Fruit fly (Drosophila melanogaster) whole organism, embryonic: Measurements from ENCODE around the gene CG6409.

Experiments used
- Bdp1 ChIP-seq: fragments of 200-800 bp; sonication (Bioruptor generic); optimal IDR thresholded peaks from 3 replicates; lab custom pipeline; 2016; ENCODE audit warnings: missing biosample characterization, missing genetic modification characterization
- CG10959 ChIP-seq: fragments of 200-800 bp; sonication (Bioruptor generic); IDR thresholded peaks from 2 replicates; pipeline ENCODE4 v1.3.6; 2022; ENCODE audit warnings: missing biosample characterization, missing genetic modification characterization
- CG13624 ChIP-seq: fragments of 200-800 bp; sonication (Bioruptor generic); optimal IDR thresholded peaks from 2 replicates; lab custom pipeline; 2016; ENCODE audit warnings: missing biosample characterization, missing genetic modification characterization
- CG14441 ChIP-seq: fragments of 200-800 bp; sonication (Bioruptor generic); IDR thresholded peaks from 2 replicates; pipeline ENCODE4 v1.3.6; 2022; ENCODE audit warnings: missing biosample characterization, missing genetic modification characterization
- CG15011 ChIP-seq: fragments of 200-800 bp; sonication (Bioruptor generic); optimal IDR thresholded peaks from 3 replicates; lab custom pipeline; 2018; ENCODE audit warnings: missing biosample characterization, mild to moderate bottlenecking, missing genetic modification characterization
- CG1529 ChIP-seq: fragments of 200-800 bp; sonication (Bioruptor generic); optimal IDR thresholded peaks from 3 replicates; lab custom pipeline; 2018; ENCODE audit warnings: missing biosample characterization, missing genetic modification characterization
- CG15514 ChIP-seq: fragments of 200-800 bp; sonication (Bioruptor generic); optimal IDR thresholded peaks from 3 replicates; lab custom pipeline; 2017; ENCODE audit warnings: missing biosample characterization, missing genetic modification characterization, mild to moderate bottlenecking, moderate library complexity, missing genetic modification reagents
- CG17912 ChIP-seq: fragments of 200-800 bp; sonication (Bioruptor generic); optimal IDR thresholded peaks from 2 replicates; lab custom pipeline; 2018; ENCODE audit warnings: missing biosample characterization, mild to moderate bottlenecking, missing genetic modification characterization
- CG1832 ChIP-seq: fragments of 200-800 bp; sonication (Bioruptor generic); optimal IDR thresholded peaks from 2 replicates; lab custom pipeline; 2017; ENCODE audit warnings: missing biosample characterization, mild to moderate bottlenecking, missing genetic modification characterization, inconsistent platforms
- CG31224 ChIP-seq: fragments of 200-800 bp; sonication (Bioruptor generic); IDR thresholded peaks from 2 replicates; pipeline ENCODE4 v1.3.6; 2022; ENCODE audit warnings: missing biosample characterization, missing genetic modification characterization
- CG33213 ChIP-seq: fragments of 200-800 bp; sonication (Bioruptor generic); optimal IDR thresholded peaks from 3 replicates; lab custom pipeline; 2016; ENCODE audit warnings: missing biosample characterization, missing genetic modification characterization
- CG3995 ChIP-seq: fragments of 200-800 bp; sonication (Bioruptor generic); optimal IDR thresholded peaks from 3 replicates; lab custom pipeline; 2016; ENCODE audit warnings: missing biosample characterization, missing genetic modification characterization
- CG43689 ChIP-seq: fragments of 200-800 bp; sonication (Bioruptor generic); IDR thresholded peaks from 2 replicates; pipeline ENCODE4 v1.3.6; 2022; ENCODE audit warnings: missing biosample characterization, missing genetic modification characterization
- CG9609 ChIP-seq: fragments of 200-800 bp; sonication (Bioruptor generic); optimal IDR thresholded peaks from 3 replicates; lab custom pipeline; 2016; ENCODE audit warnings: missing biosample characterization, missing genetic modification characterization
- CG9932 ChIP-seq: fragments of 200-800 bp; sonication (Bioruptor generic); IDR thresholded peaks from 2 replicates; pipeline ENCODE4 v1.3.6; 2022; ENCODE audit warnings: missing biosample characterization, missing genetic modification characterization
- Dbx ChIP-seq: fragments of 200-800 bp; sonication (Bioruptor generic); IDR thresholded peaks from 3 replicates; pipeline ENCODE4 v1.3.6; 2022; ENCODE audit warnings: missing biosample characterization, missing genetic modification characterization
- H15 ChIP-seq: fragments of 200-800 bp; sonication (Bioruptor generic); IDR thresholded peaks from 3 replicates; pipeline ENCODE4 v1.3.6; 2022; ENCODE audit warnings: missing biosample characterization, missing genetic modification characterization
- Med ChIP-seq: fragments of 200-800 bp; sonication (Bioruptor generic); peaks from one replicate; lab custom pipeline; 2016; ENCODE audit warnings: missing biosample characterization, missing genetic modification characterization, mild to moderate bottlenecking, inconsistent platforms, moderate library complexity
- Meics ChIP-seq: fragments of 200-800 bp; sonication (Bioruptor generic); optimal IDR thresholded peaks from 2 replicates; lab custom pipeline; 2017; ENCODE audit warnings: missing biosample characterization, mild to moderate bottlenecking, missing genetic modification characterization
- Myb ChIP-seq: fragments of 200-800 bp; sonication (Bioruptor generic); optimal IDR thresholded peaks from 2 replicates; lab custom pipeline; 2016; ENCODE audit warnings: missing biosample characterization, missing genetic modification characterization
- NFAT ChIP-seq: fragments of 200-800 bp; sonication (Bioruptor generic); IDR thresholded peaks from 2 replicates; pipeline ENCODE4 v1.3.6; 2022; ENCODE audit warnings: missing biosample characterization, missing genetic modification characterization
- NfI ChIP-seq: fragments of 200-800 bp; sonication (Bioruptor generic); optimal IDR thresholded peaks from 3 replicates; lab custom pipeline; 2018; ENCODE audit warnings: missing biosample characterization, mild to moderate bottlenecking, missing genetic modification characterization, moderate library complexity
- Pdp1 ChIP-seq, 2 experiments: fragments of 200-800 bp; sonication (Bioruptor generic); optimal IDR thresholded peaks; 3 replicates each; lab custom pipeline; 2016; ENCODE audit warnings: missing biosample characterization in 2 of 2, missing genetic modification characterization in 2 of 2, mild to moderate bottlenecking in 1 of 2, moderate library complexity in 1 of 2
- Rfx ChIP-seq: fragments of 200-800 bp; sonication (Bioruptor generic); IDR thresholded peaks from 2 replicates; pipeline ENCODE4 v1.3.6; 2022; ENCODE audit warnings: missing biosample characterization, missing genetic modification characterization
- Sin3A ChIP-seq: fragments of >200 bp; optimal IDR thresholded peaks from 2 replicates; lab custom pipeline; 2018
- Xbp1 ChIP-seq: fragments of 200-800 bp; sonication (Bioruptor generic); optimal IDR thresholded peaks from 3 replicates; lab custom pipeline; 2016; ENCODE audit warnings: missing biosample characterization, mild to moderate bottlenecking, missing genetic modification characterization
- chinmo ChIP-seq: fragments of 200-800 bp; sonication (Bioruptor generic); IDR thresholded peaks from 4 replicates; pipeline ENCODE4 v1.3.6; 2022; ENCODE audit warnings: missing biosample characterization, missing genetic modification characterization; ENCODE audit not compliant: partially characterized antibody
- crp ChIP-seq, 2 experiments: fragments of 200-800 bp; sonication (Bioruptor generic); optimal IDR thresholded peaks; 2 replicates in 1 of 2; 3 replicates in 1 of 2; lab custom pipeline; 2017; ENCODE audit warnings: missing biosample characterization in 2 of 2, missing genetic modification characterization in 2 of 2, mild to moderate bottlenecking in 1 of 2, moderate library complexity in 1 of 2
- gce ChIP-seq: fragments of 200-800 bp; sonication (Bioruptor generic); IDR thresholded peaks from 3 replicates; pipeline ENCODE4 v1.3.6; 2022; ENCODE audit warnings: missing biosample characterization, missing genetic modification characterization
- gt ChIP-seq: fragments of 200-800 bp; sonication (Bioruptor generic); IDR thresholded peaks from 2 replicates; pipeline ENCODE4 v1.3.6; 2022; ENCODE audit warnings: missing biosample characterization, missing genetic modification characterization
- luna ChIP-seq: fragments of 200-800 bp; sonication (Bioruptor generic); optimal IDR thresholded peaks from 2 replicates; lab custom pipeline; 2016; ENCODE audit warnings: missing biosample characterization, missing genetic modification characterization
- nerfin-2 ChIP-seq: fragments of 200-800 bp; sonication (Bioruptor generic); IDR thresholded peaks from 2 replicates; pipeline ENCODE4 v1.3.6; 2022; ENCODE audit warnings: missing biosample characterization, missing genetic modification characterization; ENCODE audit not compliant: partially characterized antibody
- pan ChIP-seq, 4 experiments: fragments of >200 bp in 3 of 4; fragments of 200-800 bp in 1 of 4; sonication (Bioruptor generic) in 1 of 4; optimal IDR thresholded peaks in 3 of 4; IDR thresholded peaks in 1 of 4; 2 replicates each; pipeline versions ENCODE4 v1.3.6 to Lab custom; 2017 to 2022; ENCODE audit warnings: missing biosample characterization in 2 of 4, missing genetic modification characterization in 2 of 4, mixed read lengths in 1 of 4
- pho ChIP-seq: fragments of 200-800 bp; sonication (Bioruptor generic); optimal IDR thresholded peaks from 2 replicates; lab custom pipeline; 2016; ENCODE audit warnings: missing biosample characterization, missing genetic modification characterization
- prd ChIP-seq, 3 experiments: fragments of >200 bp in 2 of 3; fragments of 200-800 bp in 1 of 3; sonication (Bioruptor generic) in 1 of 3; optimal IDR thresholded peaks in 2 of 3; IDR thresholded peaks in 1 of 3; 2 replicates in 2 of 3; 3 replicates in 1 of 3; pipeline versions ENCODE4 v1.3.6 to Lab custom; 2017 to 2022; ENCODE audit warnings: missing biosample characterization in 1 of 3, missing genetic modification characterization in 1 of 3
- run ChIP-seq: fragments of 200-800 bp; sonication (Bioruptor generic); optimal IDR thresholded peaks from 3 replicates; lab custom pipeline; 2018; ENCODE audit warnings: missing biosample characterization, mild to moderate bottlenecking, missing genetic modification characterization
- stc ChIP-seq: fragments of 200-800 bp; sonication (Bioruptor generic); IDR thresholded peaks from 2 replicates; pipeline ENCODE4 v1.3.6; 2022; ENCODE audit warnings: missing biosample characterization, missing genetic modification characterization
- stwl ChIP-seq: fragments of 200-800 bp; sonication (Bioruptor generic); optimal IDR thresholded peaks from 3 replicates; lab custom pipeline; 2018; ENCODE audit warnings: missing biosample characterization, mild to moderate bottlenecking, missing genetic modification characterization, moderate library complexity
- trem ChIP-seq: fragments of 200-800 bp; optimal IDR thresholded peaks from 3 replicates; lab custom pipeline; 2019; ENCODE audit warnings: missing biosample characterization, mild to moderate bottlenecking, missing genetic modification characterization, moderate library complexity
- unc-4 ChIP-seq: fragments of 200-800 bp; sonication (Bioruptor generic); IDR thresholded peaks from 2 replicates; pipeline ENCODE4 v1.3.6; 2022; ENCODE audit warnings: missing biosample characterization, missing genetic modification characterization; ENCODE audit not compliant: partially characterized antibody
- unpg ChIP-seq: fragments of 200-800 bp; sonication (Bioruptor generic); optimal IDR thresholded peaks from 3 replicates; lab custom pipeline; 2018; ENCODE audit warnings: missing biosample characterization, mild to moderate bottlenecking, missing genetic modification characterization, moderate library complexity
- wek ChIP-seq: fragments of 200-800 bp; sonication (Bioruptor generic); optimal IDR thresholded peaks from 3 replicates; lab custom pipeline; 2018; ENCODE audit warnings: missing biosample characterization, mild to moderate bottlenecking, missing genetic modification characterization, moderate library complexity
- zen2 ChIP-seq: fragments of 200-800 bp; sonication (Bioruptor generic); IDR thresholded peaks from 3 replicates; pipeline ENCODE4 v1.3.6; 2022; ENCODE audit warnings: missing biosample characterization, missing genetic modification characterization; ENCODE audit not compliant: partially characterized antibody
- zf30C ChIP-seq: fragments of 200-800 bp; sonication (Bioruptor generic); optimal IDR thresholded peaks from 3 replicates; lab custom pipeline; 2018; ENCODE audit warnings: missing biosample characterization, mild to moderate bottlenecking, missing genetic modification characterization

CG6409 gene

DNA sequence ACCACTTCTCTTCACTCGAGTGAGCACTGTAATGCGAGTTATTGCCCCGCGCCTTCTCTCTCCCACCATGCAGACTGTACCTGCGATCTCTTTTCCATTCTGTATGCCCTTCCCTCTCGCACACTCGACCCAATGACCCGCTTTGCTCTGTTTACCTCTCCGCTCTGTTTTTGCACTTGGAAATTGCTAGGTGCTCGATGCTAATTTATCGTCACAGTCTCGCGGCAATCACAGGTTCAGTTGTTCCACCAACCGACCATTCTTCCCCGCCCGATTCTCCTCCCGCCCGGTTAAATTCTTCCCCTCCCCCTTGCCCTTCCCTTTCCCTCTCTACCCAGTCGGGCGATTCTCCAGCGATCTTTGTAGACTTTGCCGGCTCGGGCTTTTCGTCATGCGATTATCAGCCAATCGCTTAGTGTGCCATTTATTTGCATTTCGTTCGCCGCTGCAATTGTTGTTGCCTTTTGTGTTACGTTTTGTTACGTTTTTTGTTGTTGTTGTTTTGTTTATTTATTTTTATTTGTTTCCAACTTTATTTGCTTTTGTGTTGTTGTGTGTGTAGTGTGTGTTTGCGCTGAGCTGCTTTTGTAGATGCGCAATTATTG lies 14.3 kb downstream of the CG6409 start (continued):
- 0 out of 3 replicates have a peak, but pooled peaks have one; percentile 20 for TF ChIP-seq H15

DNA sequence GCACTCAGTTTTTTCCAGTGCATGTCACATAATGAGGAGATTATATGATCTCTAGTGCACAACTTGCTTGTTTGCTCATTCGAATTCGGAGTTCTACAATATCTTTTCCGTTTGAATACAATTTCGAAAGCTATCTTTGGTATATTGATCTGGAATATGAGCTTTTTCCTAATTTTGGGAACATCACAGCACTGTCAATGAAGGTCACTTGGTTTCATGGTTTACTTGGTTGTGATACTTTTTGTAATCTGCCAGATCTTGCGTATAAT lies 14.9 kb downstream of the CG6409 start:
- TF ChIP-seq Sin3A (lab: Kevin White, UChicago) (no peak), zf30C (GFP tag; lab: Kevin White, UChicago) (peak; percentile 50), CG17912 (GFP tag; lab: Kevin White, UChicago) (no peak), Pdp1 (GFP tag; optimal IDR thresholded peaks at IDR 0.05; lab: Kevin White, UChicago) (peak in 1 of 2 experiments; percentile 72), crp (GFP tag; optimal IDR thresholded peaks at IDR 0.05; lab: Kevin White, UChicago) (no peak)

DNA sequence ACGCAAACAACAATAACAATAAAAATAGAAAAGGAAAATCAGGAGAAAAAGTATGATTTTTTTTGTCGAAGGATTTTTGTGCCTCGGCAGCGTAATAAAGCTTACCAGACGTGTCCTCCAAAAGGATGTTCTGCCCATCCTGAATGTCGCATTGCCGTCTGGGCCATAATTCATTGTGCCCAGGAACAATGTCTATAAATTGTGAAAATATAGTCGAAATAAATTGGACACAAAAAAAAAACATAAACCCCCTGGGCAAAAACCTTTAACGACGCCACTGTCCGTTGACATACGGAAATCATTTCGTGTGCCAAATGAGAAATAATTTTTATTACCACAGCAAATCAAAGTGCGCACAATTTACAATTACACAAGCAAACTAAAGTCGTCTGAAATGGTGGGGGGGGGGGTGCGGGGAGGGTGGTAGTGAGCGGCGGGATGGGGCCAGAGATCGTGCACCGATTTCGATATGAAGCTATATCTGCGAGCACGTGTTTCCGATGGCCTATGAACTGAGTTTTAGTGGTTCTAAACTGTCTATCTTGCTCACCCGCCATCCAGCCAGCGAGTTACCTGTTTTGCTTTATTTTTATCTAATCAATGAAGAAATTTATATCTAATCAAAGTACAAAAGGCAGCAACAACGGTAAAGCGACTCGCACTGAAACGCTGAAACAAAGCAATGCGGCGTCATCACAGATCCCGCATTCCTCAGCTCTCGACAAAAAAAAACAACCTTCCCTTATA lies 15.4 kb downstream of the CG6409 start:
- peak; percentile 80 for TF ChIP-seq Rfx (GFP tag; lab: Robert Waterston, UW)
- TF ChIP-seq CG1832 (GFP tag; lab: Kevin White, UChicago), result no peak
- no peak for TF ChIP-seq CG1529 (GFP tag; lab: Kevin White, UChicago)
- TF ChIP-seq luna (GFP tag; lab: Kevin White, UChicago), result peak; percentile 60
- TF ChIP-seq gce, result no peak
- TF ChIP-seq nerfin-2 (GFP tag; lab: Robert Waterston, UW), result no peak
- no peak; the same call in 1 of the 2 replicates for TF ChIP-seq CG43689
- TF ChIP-seq run (tag; lab: Kevin White, UChicago), result no peak
- no peak for TF ChIP-seq gt
- TF ChIP-seq NfI, result peak; percentile 25
- TF ChIP-seq NFAT (GFP tag; lab: Robert Waterston, UW), result no peak
- TF ChIP-seq pan (optimal IDR thresholded peaks at IDR 0.05; lab: Kevin White, UChicago), result no peak
- TF ChIP-seq pan (GFP tag; optimal IDR thresholded peaks at IDR 0.05 in 1 of 2, IDR thresholded peaks at IDR 0.05 in 1 of 2), result peak in 1 of 2 experiments; percentile 31
- TF ChIP-seq Xbp1, result peak; percentile 10
- peak; percentile 59 for TF ChIP-seq CG9932
- TF ChIP-seq Myb, result peak; percentile 41
- TF ChIP-seq Meics (GFP tag; lab: Kevin White, UChicago), result peak; percentile 71
- no peak for TF ChIP-seq unc-4 (GFP tag; lab: Robert Waterston, UW)
- peak; percentile 14 for TF ChIP-seq CG9609 (GFP tag; lab: Kevin White, UChicago)
- no peak for TF ChIP-seq wek (GFP tag; lab: Kevin White, UChicago)
- peak; percentile 27 for TF ChIP-seq unpg
- no peak for TF ChIP-seq stwl (tag; lab: Kevin White, UChicago)
- peak; percentile 62; the same call in 1 of the 2 replicates for TF ChIP-seq CG31224 (GFP tag; lab: Robert Waterston, UW)
- no peak; the same call in 1 of the 2 replicates for TF ChIP-seq stc (GFP tag; lab: Robert Waterston, UW)
- TF ChIP-seq CG3995, result peak; percentile 12
- TF ChIP-seq pho (GFP tag; lab: Kevin White, UChicago), result peak; percentile 34
- peak; percentile 55 for TF ChIP-seq CG13624
- TF ChIP-seq zen2 (GFP tag; lab: Robert Waterston, UW), result no peak
- TF ChIP-seq prd (optimal IDR thresholded peaks at IDR 0.05; lab: Kevin White, UChicago), result no peak
- peak; percentile 49; the same call in 2 of the 3 replicates for TF ChIP-seq prd (GFP tag; IDR thresholded peaks at IDR 0.05; lab: Robert Waterston, UW)
- TF ChIP-seq chinmo (GFP tag; lab: Robert Waterston, UW), result 0 out of 4 replicates have a peak, but pooled peaks have one; percentile 41
- no peak for TF ChIP-seq trem (tag; lab: Kevin White, UChicago)
- TF ChIP-seq Med (GFP tag; lab: Kevin White, UChicago), result peak; percentile 79
- TF ChIP-seq CG10959 (GFP tag; lab: Robert Waterston, UW), result no peak
- TF ChIP-seq Bdp1, result no peak
- peak; percentile 57 for TF ChIP-seq CG15514 (GFP tag; lab: Kevin White, UChicago)
- TF ChIP-seq Dbx (GFP tag; lab: Robert Waterston, UW), result 0 out of 3 replicates have a peak, but pooled peaks have one; percentile 53
- TF ChIP-seq CG33213 (GFP tag; lab: Kevin White, UChicago), result no peak
- TF ChIP-seq CG14441 (GFP tag; lab: Robert Waterston, UW), result peak; percentile 49
- peak; percentile 43 for TF ChIP-seq CG15011 (GFP tag; lab: Kevin White, UChicago)
